Worm (Caenorhabditis elegans): ENCODE measurements around the gene nlp-46.

Gene nlp-46

ce11 chrV:12465399-12465798 lies 40.7 kb downstream of the nlp-46 start:
- TF ChIP-seq med-1 (GFP tag; optimal IDR thresholded peaks at IDR 0.05; ENCODE audit: insufficient read depth) (no peak), ref-1 (GFP tag; conservative IDR thresholded peaks at IDR 0.05) (no peak), cog-1 (tag; optimal IDR thresholded peaks at IDR 0.05) (peak; percentile 87), flt-1 (GFP tag; IDR thresholded peaks at IDR 0.05) (no peak), T22C8.4 (GFP tag; IDR thresholded peaks at IDR 0.05) (0 out of 2 replicates have a peak, but pooled peaks have one; percentile 23), tab-1 (GFP tag; IDR thresholded peaks at IDR 0.05) (no peak), ztf-23 (GFP tag; IDR thresholded peaks at IDR 0.05) (no peak)

ce11 chrV:12462908-12463307 lies 43.2 kb downstream of the nlp-46 start, which contains the start of gene egl-10:
Gene egl-10, minus strand, starts transcription at chrV:12463008.
- TF ChIP-seq cog-1 (tag; optimal IDR thresholded peaks at IDR 0.05) (no peak), flt-1 (GFP tag; IDR thresholded peaks at IDR 0.05) (no peak), tab-1 (GFP tag; IDR thresholded peaks at IDR 0.05) (no peak), ztf-23 (GFP tag; IDR thresholded peaks at IDR 0.05) (no peak), T22C8.4 (GFP tag; IDR thresholded peaks at IDR 0.05) (no peak), ref-1 (GFP tag; conservative IDR thresholded peaks at IDR 0.05) (no peak), klf-2 (GFP tag; conservative IDR thresholded peaks at IDR 0.05) (no peak), ztf-29 (GFP tag; IDR thresholded peaks at IDR 0.05) (no peak)

ce11 chrV:12460583-12460982 lies 45.5 kb downstream of the nlp-46 start:
- no peak for TF ChIP-seq flt-1 (GFP tag; IDR thresholded peaks at IDR 0.05)
- TF ChIP-seq ztf-29 (GFP tag; IDR thresholded peaks at IDR 0.05): no peak
- TF ChIP-seq med-1 (GFP tag; optimal IDR thresholded peaks at IDR 0.05; ENCODE audit: insufficient read depth): no peak
- no peak for TF ChIP-seq klf-2 (GFP tag; conservative IDR thresholded peaks at IDR 0.05)
- no peak for TF ChIP-seq T22C8.4 (GFP tag; IDR thresholded peaks at IDR 0.05)
- TF ChIP-seq ztf-23 (GFP tag; IDR thresholded peaks at IDR 0.05): no peak
- no peak for TF ChIP-seq tab-1 (GFP tag; IDR thresholded peaks at IDR 0.05)
- TF ChIP-seq cog-1 (tag; optimal IDR thresholded peaks at IDR 0.05): no peak
- TF ChIP-seq ref-1 (GFP tag; conservative IDR thresholded peaks at IDR 0.05): no peak

ce11 chrV:12455695-12456094 lies 50.4 kb downstream of the nlp-46 start:
- TF ChIP-seq T22C8.4 (GFP tag; IDR thresholded peaks at IDR 0.05): no peak
- TF ChIP-seq cog-1 (tag; optimal IDR thresholded peaks at IDR 0.05): no peak
- no peak for TF ChIP-seq tab-1 (GFP tag; IDR thresholded peaks at IDR 0.05)
- no peak for TF ChIP-seq med-1 (GFP tag; optimal IDR thresholded peaks at IDR 0.05; ENCODE audit: insufficient read depth)
- no peak for TF ChIP-seq ztf-23 (GFP tag; IDR thresholded peaks at IDR 0.05)
